Fruit fly (Drosophila melanogaster) whole organism: ENCODE measurements around the gene Sfp36F.
A peak's percentile ranks its signal among the peaks of the same experiment; 100 is the strongest.

Experiments
- CG8478 ChIP-seq: fragments of >200 bp; optimal IDR thresholded peaks from 2 replicates; lab custom pipeline; 2018; ENCODE audit warnings: inconsistent platforms
- Dll ChIP-seq: fragments of >200 bp; optimal IDR thresholded peaks from 2 replicates; lab custom pipeline; 2017
- EcR ChIP-seq, 2 experiments: fragments of >200 bp; optimal IDR thresholded peaks; 2 replicates each; lab custom pipeline; 2017; ENCODE audit warnings: missing biosample characterization in 2 of 2, missing genetic modification characterization in 2 of 2, missing genetic modification reagents in 2 of 2
- pan ChIP-seq: fragments of >200 bp; optimal IDR thresholded peaks from 2 replicates; lab custom pipeline; 2017
- psq ChIP-seq: fragments of >200 bp; optimal IDR thresholded peaks from 2 replicates; lab custom pipeline; 2017
- usp ChIP-seq: fragments of >200 bp; optimal IDR thresholded peaks from 2 replicates; lab custom pipeline; 2017; ENCODE audit warnings: missing biosample characterization, missing genetic modification characterization, mixed read lengths

Gene Sfp36F

dm6 chr2L:18305057-18305829, 12.9 kb downstream of the Sfp36F start:
- TF ChIP-seq Dll (no peak), CG8478 (no peak), EcR (GFP tag; optimal IDR thresholded peaks at IDR 0.05; lab: Kevin White, UChicago) (no peak), psq (no peak), pan (no peak), usp (GFP tag; lab: Kevin White, UChicago) (no peak)

- no peak for TF ChIP-seq Dll
- no peak for TF ChIP-seq psq
- no peak for TF ChIP-seq pan
- no peak for TF ChIP-seq EcR (GFP tag; optimal IDR thresholded peaks at IDR 0.05; lab: Kevin White, UChicago)
- no peak for TF ChIP-seq usp (GFP tag; lab: Kevin White, UChicago)
Measured at dm6 chr2L:18307823-18308222, 15.5 kb downstream of the Sfp36F start.

DNA sequence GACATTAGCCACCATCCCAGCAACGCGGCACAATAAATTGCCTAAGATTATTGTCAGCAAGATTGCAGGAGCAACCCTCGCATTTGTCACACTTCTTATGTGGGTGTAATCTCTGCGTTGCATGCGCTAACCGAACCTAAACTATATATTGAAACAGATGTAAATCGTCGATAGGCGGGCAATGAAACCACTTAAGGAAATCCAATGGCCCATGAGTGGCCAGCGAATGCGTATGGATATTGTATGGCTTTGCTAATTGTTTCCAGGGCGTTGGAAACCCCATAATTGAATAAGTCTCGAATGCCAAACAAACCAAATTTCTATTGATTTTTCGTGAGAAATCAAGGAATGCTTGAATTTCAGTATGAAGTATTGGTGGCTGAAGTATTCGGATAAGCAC, 16.3 kb downstream of the Sfp36F start:
- TF ChIP-seq pan (no peak), CG8478 (no peak), EcR (GFP tag; optimal IDR thresholded peaks at IDR 0.05; lab: Kevin White, UChicago) (no peak), Dll (no peak), psq (no peak), usp (GFP tag; lab: Kevin White, UChicago) (no peak)

dm6 chr2L:18309346-18309745, 17.0 kb downstream of the Sfp36F start, which contains the start of gene CG43354:
TSS of gene CG43354 (minus strand) at chr2L:18309446.
- TF ChIP-seq psq (no peak), Dll (no peak), pan (no peak), CG8478 (no peak), usp (GFP tag; lab: Kevin White, UChicago) (no peak)

DNA sequence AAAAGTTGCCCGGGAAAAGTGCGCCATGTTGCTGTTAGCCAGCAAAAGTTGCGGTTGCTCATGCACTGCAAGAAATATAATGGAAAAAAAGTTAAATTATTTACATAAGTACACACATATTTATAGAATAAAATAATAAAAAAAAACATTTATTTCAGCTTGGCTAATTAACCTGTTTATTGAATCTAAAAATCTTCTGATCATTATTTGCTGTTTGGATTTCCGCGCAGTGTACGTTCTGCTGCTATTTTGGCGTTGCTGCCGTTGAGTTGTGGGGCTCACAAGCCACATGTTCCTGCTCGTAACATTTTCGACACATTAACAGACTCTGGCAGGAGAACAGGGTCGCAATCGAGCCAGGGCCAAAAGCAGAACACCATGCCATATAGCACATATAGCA, 18.2 kb downstream of the Sfp36F start:
- TF ChIP-seq usp (GFP tag; lab: Kevin White, UChicago) (no peak), pan (no peak), EcR (GFP tag; optimal IDR thresholded peaks at IDR 0.05; lab: Kevin White, UChicago) (no peak)

DNA sequence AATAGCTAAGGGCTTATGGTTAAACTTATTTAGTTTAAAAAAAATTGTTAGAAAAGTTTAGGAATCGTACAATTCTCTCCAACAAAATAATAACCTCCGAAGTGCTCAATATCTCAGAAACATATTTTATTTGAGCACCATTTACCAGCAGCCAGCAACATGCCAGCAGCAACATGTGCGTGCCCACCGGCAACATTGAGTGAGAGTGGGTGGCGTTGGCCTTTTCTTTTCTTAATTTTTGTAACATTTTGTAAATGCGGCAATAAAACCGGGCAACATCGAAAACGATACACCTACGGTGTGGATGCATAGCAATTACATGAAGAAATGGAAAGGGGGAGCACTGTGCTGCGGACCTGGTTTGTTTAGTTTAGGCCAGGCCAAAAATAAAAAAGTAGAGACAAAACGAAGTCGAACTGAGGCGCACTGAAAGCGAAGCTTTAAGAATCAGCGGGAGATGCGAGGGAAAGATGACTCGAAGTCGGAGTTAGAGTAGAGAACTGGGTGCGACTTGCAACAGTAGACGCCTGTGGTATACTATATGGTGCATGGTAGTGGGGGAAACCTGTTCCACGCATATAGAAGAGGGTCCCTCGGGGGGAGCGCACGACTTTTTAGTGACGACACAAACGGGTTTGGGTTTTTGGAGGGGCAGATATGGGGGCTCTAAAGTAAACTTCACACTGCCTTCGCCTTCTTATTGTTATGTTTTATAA, 19.4 kb downstream of the Sfp36F start:
- TF ChIP-seq pan: no peak
- TF ChIP-seq EcR (GFP tag; optimal IDR thresholded peaks at IDR 0.05; lab: Kevin White, UChicago): no peak
- TF ChIP-seq usp (GFP tag; lab: Kevin White, UChicago): no peak
- TF ChIP-seq psq: no peak
- no peak for TF ChIP-seq Dll

DNA sequence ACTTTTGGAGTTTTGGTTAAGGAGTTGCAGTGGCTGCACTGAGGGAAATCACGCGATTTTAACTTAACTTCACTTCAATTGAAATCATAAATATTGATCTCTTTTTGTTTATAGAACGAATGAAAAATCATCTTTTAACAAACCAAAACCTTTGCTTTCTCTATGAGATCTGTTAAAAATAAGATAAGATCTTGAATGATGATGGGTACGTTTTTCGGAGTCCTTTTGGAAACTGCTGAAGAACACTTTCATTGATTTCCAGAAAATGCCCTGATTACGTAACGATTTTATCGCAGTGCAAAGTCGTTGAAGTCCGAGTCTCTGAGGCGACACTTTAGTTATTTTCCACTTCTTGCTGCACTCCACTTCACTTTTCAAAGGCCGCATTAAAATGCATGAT, 20.0 kb downstream of the Sfp36F start:
- TF ChIP-seq usp (GFP tag; lab: Kevin White, UChicago) (no peak), EcR (GFP tag; optimal IDR thresholded peaks at IDR 0.05; lab: Kevin White, UChicago) (no peak), CG8478 (no peak), Dll (no peak), pan (no peak), psq (no peak)

- no peak for TF ChIP-seq usp (GFP tag; lab: Kevin White, UChicago)
- TF ChIP-seq EcR (GFP tag; optimal IDR thresholded peaks at IDR 0.05; lab: Kevin White, UChicago): no peak
- TF ChIP-seq pan: no peak
- no peak for TF ChIP-seq Dll
- no peak for TF ChIP-seq psq
- no peak for TF ChIP-seq CG8478
Measured at dm6 chr2L:18313922-18314712, 21.8 kb downstream of the Sfp36F start.

DNA sequence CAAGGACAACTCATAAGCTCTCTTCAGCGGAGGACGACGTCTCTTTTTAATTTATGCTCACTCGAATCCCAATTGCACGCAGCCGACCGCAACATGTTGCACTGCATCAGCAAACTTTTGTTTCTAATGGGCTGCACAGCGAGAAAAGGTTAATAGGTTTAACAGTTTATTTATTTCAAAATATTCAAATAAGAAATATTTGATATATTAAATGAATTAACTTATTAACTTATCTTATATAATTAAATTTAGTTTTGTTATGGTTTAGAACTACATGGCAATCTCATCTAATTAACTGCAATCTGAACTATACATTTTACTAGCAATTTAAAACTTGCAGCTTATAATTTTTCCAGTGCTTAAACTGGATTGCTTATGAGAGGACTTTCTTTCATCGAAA, 23.1 kb downstream of the Sfp36F start:
- TF ChIP-seq pan: no peak
- no peak for TF ChIP-seq psq
- TF ChIP-seq Dll: no peak
- no peak for TF ChIP-seq EcR (GFP tag; optimal IDR thresholded peaks at IDR 0.05; lab: Kevin White, UChicago)
- no peak for TF ChIP-seq CG8478
- no peak for TF ChIP-seq usp (GFP tag; lab: Kevin White, UChicago)

DNA sequence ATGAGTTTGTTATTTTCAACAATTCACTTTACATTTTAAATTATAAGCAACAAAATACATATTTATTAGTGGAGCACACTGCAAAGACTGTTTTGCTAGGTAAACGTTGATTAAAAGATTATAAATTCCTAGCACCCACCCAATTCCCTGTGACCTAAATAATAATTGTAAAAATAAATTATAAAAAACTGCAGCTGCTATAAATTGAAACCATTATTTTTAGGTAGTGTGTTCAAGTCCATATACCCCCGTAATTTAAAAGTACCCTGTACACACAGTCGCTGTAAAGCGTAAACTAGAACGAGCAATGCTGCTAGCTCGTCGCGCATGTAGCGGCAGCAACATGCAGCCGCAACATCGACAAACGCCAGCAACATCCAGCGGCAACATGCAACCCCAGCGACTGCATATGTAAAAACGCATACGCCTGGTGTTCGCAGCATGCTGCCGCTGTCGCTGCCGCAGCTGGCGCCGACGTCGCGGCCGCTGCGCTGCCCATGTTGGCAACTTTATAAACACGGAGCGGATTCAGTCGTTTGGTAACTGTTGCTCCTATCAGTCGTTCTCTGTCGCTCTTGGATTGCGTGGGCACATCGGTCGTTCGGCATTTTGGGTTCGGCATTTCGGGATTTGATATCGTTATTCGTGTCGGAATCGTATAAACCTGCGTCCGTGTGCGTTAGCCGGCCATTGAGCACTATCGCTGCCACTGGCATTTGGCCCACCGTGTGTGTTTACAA, 27.4 kb downstream of the Sfp36F start, which contains the start of gene Fas3:
Gene Fas3, plus strand, starts transcription at position 526 of the 740 bp plus-strand sequence.
- TF ChIP-seq usp (GFP tag; lab: Kevin White, UChicago) (no peak), Dll (peak; percentile 1), CG8478 (no peak), pan (no peak), psq (no peak)

DNA sequence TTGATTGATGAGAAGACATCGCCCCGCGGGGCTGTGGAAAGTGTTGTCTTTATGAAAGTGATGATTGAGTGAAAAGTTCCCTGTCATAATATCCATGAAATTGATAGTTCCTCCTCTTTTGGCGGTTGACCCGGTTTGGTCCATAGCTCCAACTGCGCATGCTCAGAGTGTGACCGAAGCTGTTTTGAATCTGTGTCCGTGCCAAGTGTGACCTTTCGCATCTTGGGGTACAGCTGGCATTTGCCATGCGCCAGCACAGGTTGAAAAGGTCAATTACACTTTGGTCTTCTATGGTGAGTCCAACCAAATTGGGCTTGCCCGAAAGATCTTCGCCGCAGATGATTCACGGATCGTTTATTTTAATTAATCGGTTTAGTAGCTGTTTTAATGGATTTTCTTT, 28.6 kb downstream of the Sfp36F start:
- TF ChIP-seq Dll (no peak), CG8478 (no peak), pan (no peak), usp (GFP tag; lab: Kevin White, UChicago) (no peak), EcR (GFP tag; optimal IDR thresholded peaks at IDR 0.05; lab: Kevin White, UChicago) (no peak), psq (no peak)

DNA sequence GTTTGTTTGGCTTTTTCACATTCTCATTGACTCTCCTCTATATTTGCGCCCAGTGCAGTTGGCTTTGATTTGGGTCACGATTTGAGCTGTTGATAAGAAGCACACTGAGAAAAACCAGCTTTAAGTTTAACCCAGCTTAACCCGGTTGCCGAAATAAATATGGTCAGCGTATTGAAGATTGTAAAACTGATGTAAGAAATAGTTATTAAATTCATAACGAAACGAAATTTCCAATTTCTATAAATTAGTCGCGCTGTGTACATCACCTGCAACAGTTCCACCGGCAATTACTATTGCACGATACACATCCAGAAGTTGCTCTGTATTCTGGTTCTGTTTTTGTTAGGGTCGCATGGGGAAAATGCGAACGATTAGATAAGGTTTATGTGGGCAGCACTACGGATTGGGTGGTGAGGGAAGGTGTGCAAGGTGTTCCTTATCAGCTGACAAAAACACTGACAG, 32.8 kb downstream of the Sfp36F start:
- TF ChIP-seq usp (GFP tag; lab: Kevin White, UChicago) (no peak), EcR (GFP tag; optimal IDR thresholded peaks at IDR 0.05; lab: Kevin White, UChicago) (no peak), psq (no peak), pan (no peak), Dll (no peak)
